Fruit fly (Drosophila melanogaster): ENCODE data around the gene CG11504.

Gene CG11504

DNA sequence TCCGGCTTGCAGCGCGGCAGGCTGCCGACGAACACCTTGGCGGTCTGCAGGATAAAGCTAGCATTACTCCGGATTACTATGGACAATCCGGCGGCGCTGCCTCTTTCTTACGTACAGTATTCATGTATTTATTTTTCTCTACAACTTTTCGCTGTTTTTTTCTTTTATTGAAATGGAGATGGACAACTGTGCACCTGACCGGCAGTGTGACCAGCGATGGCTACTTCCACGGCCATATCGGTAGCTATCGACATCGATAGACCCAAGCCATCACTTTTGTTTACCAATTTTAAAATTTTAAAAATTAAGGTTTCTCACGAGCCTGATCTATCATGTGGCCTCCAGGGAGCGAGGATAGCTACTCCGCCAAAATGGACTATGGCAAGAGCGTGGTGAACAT lies 2.7 kb upstream of the CG11504 start, which contains the start of the genes CG7903 and Sas-6 (continued):
- TF ChIP-seq klu (GFP tag; IDR thresholded peaks at IDR 0.05) (no peak), CG15514 (GFP tag; optimal IDR thresholded peaks at IDR 0.05) (peak; percentile 65), mld (GFP tag; IDR thresholded peaks at IDR 0.05; ENCODE audit: partially characterized antibody) (no peak), sens-2 (GFP tag; IDR thresholded peaks at IDR 0.05) (no peak), CG10267 (tag; optimal IDR thresholded peaks at IDR 0.05) (peak; percentile 2), pzg (GFP tag; optimal IDR thresholded peaks at IDR 0.05) (peak; percentile 74), Hsf (GFP tag; optimal IDR thresholded peaks at IDR 0.05) (no peak), sna (GFP tag; IDR thresholded peaks at IDR 0.05; ENCODE audit: partially characterized antibody) (peak; percentile 60), Sin3A (optimal IDR thresholded peaks at IDR 0.05) (peak; percentile 63), phol (tag; optimal IDR thresholded peaks at IDR 0.05) (peak; percentile 63), CG16813 (GFP tag; IDR thresholded peaks at IDR 0.05; ENCODE audit: partially characterized antibody) (peak; percentile 69), bbx (GFP tag; IDR thresholded peaks at IDR 0.05; ENCODE audit: partially characterized antibody) (peak; percentile 77), Dref (GFP tag; IDR thresholded peaks at IDR 0.05) (peak; percentile 89), CG13424 (tag; optimal IDR thresholded peaks at IDR 0.05) (no peak), pb (GFP tag; optimal IDR thresholded peaks at IDR 0.05) (no peak), tup (GFP tag; optimal IDR thresholded peaks at IDR 0.05) (no peak), Trl (optimal IDR thresholded peaks at IDR 0.05) (no peak), Trl (GFP tag; optimal IDR thresholded peaks at IDR 0.05) (peak; percentile 9), CG13287 (GFP tag; IDR thresholded peaks at IDR 0.05; ENCODE audit: partially characterized antibody) (peak; percentile 82), jing (GFP tag; optimal IDR thresholded peaks at IDR 0.05) (no peak), Opbp (GFP tag; IDR thresholded peaks at IDR 0.05; ENCODE audit: partially characterized antibody) (peak; percentile 60; the same call in 1 of the 3 replicates), Med (GFP tag) (peak; percentile 79), lov (optimal IDR thresholded peaks at IDR 0.05) (no peak), lov (GFP tag; IDR thresholded peaks at IDR 0.05) (no peak), CG5180 (GFP tag; optimal IDR thresholded peaks at IDR 0.05) (no peak), trem (tag; optimal IDR thresholded peaks at IDR 0.05) (peak; percentile 33), CG15011 (GFP tag; optimal IDR thresholded peaks at IDR 0.05) (no peak), pan (optimal IDR thresholded peaks at IDR 0.05) (no peak), pan (GFP tag; optimal IDR thresholded peaks at IDR 0.05 in 1 of 2, IDR thresholded peaks at IDR 0.05 in 1 of 2) (no peak), CG12391 (tag; optimal IDR thresholded peaks at IDR 0.05) (no peak), Blimp-1 (GFP tag; optimal IDR thresholded peaks at IDR 0.05) (no peak), CG12155 (GFP tag; optimal IDR thresholded peaks at IDR 0.05) (no peak), BEAF-32 (GFP tag; optimal IDR thresholded peaks at IDR 0.05) (peak; percentile 73), CG13894 (tag; optimal IDR thresholded peaks at IDR 0.05) (no peak), chm (GFP tag; IDR thresholded peaks at IDR 0.05) (no peak), CG10431 (GFP tag; optimal IDR thresholded peaks at IDR 0.05) (no peak), CG1603 (tag; optimal IDR thresholded peaks at IDR 0.05) (peak; percentile 31), CG12104 (GFP tag; optimal IDR thresholded peaks at IDR 0.05) (no peak), CG2129 (GFP tag; IDR thresholded peaks at IDR 0.05; ENCODE audit: partially characterized antibody) (peak; percentile 22; the same call in 1 of the 2 replicates), stwl (tag; optimal IDR thresholded peaks at IDR 0.05) (peak; percentile 56), fd96Cb (tag; optimal IDR thresholded peaks at IDR 0.05) (no peak), gfzf (GFP tag; optimal IDR thresholded peaks at IDR 0.05) (peak; percentile 67), CG8765 (GFP tag; IDR thresholded peaks at IDR 0.05) (no peak), Hand (GFP tag; optimal IDR thresholded peaks at IDR 0.05) (no peak), ara (GFP tag; IDR thresholded peaks at IDR 0.05) (no peak), NfI (GFP tag; optimal IDR thresholded peaks at IDR 0.05) (no peak), Dp (GFP tag; optimal IDR thresholded peaks at IDR 0.05) (peak; percentile 67), CG34422 (GFP tag; IDR thresholded peaks at IDR 0.05) (0 out of 3 replicates have a peak, but pooled peaks have one; percentile 40), Abd-B (GFP tag; optimal IDR thresholded peaks at IDR 0.05) (no peak), ham (GFP tag; IDR thresholded peaks at IDR 0.05) (no peak)
